Worm (Caenorhabditis elegans) whole organism, L1 larva: ENCODE results near the gene F39F10.4.

ENCODE experiments used
- alr-1 ChIP-seq: fragments of 200-800 bp; sonication (Bioruptor generic); optimal IDR thresholded peaks from 2 replicates; lab custom pipeline; 2018; ENCODE audit warnings: borderline replicate concordance, mild to moderate bottlenecking, missing genetic modification characterization, missing compliant biosample characterization
- grh-1 ChIP-seq: fragments of 200-800 bp; sonication (Bioruptor generic); IDR thresholded peaks from 2 replicates; pipeline ENCODE4 v1.3.6; 2022; ENCODE audit warnings: missing genetic modification reagents, missing genetic modification characterization, missing compliant biosample characterization
- mep-1 ChIP-seq: fragments of 150-350 bp; optimal IDR thresholded peaks from 2 replicates; lab custom pipeline; 2014; ENCODE audit warnings: missing biosample characterization, missing genetic modification characterization
- nhr-77 ChIP-seq: fragments of 150-350 bp; optimal IDR thresholded peaks from 2 replicates; lab custom pipeline; 2014; ENCODE audit warnings: missing biosample characterization, missing genetic modification characterization
- unc-62 ChIP-seq: fragments of 150-350 bp; optimal IDR thresholded peaks from 2 replicates; lab custom pipeline; 2014; ENCODE audit warnings: missing biosample characterization, missing genetic modification reagents, missing genetic modification characterization

DNA sequence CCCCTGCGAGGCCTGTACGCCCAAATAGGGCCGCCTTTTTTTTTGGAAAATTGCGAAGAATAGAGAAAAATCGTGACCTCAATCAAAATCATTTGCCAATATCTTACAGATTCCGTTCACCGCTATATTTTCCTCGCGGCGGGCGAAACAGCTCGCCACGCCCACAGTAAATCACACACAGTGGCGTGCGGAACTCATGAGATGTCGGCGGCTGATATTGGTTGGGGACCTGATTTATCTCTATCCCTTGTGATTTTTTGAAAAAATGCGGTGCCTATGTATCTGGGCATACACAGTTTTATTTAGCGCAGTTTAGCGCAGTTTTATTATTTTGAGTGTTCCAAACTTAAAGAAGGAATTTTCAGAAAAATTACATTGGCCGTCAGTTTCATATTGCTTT is 21.8 kb upstream of the F39F10.4 start:
- TF ChIP-seq grh-1 (GFP tag; lab: Robert Waterston, UW): no peak
- TF ChIP-seq unc-62 (GFP tag; lab: Kevin White, UChicago): no peak
- TF ChIP-seq nhr-77 (tag; lab: Kevin White, UChicago): no peak
- no peak for TF ChIP-seq mep-1 (tag; lab: Kevin White, UChicago)
- no peak for TF ChIP-seq alr-1 (tag; lab: Kevin White, UChicago)
